Fruit fly (Drosophila melanogaster) whole organism, pupa: ENCODE data around the gene Prp40.
A peak's percentile ranks its signal among the peaks of the same experiment; 100 is the strongest.

ENCODE experiments used
- CG12605 ChIP-seq: fragments of 200-800 bp; sonication (Bioruptor generic); IDR thresholded peaks from 2 replicates; pipeline ENCODE4 v1.3.6; 2022; ENCODE audit warnings: missing biosample characterization, missing genetic modification characterization
- CG13204 ChIP-seq: fragments of 200-800 bp; sonication (Bioruptor generic); optimal IDR thresholded peaks from 2 replicates; lab custom pipeline; 2018; ENCODE audit warnings: missing biosample characterization, mild to moderate bottlenecking, missing genetic modification characterization, moderate library complexity
- CG14655 ChIP-seq: fragments of 200-800 bp; sonication (Bioruptor generic); optimal IDR thresholded peaks from 3 replicates; lab custom pipeline; 2017; ENCODE audit warnings: mild to moderate bottlenecking, missing biosample characterization, missing genetic modification reagents, missing genetic modification characterization
- CG15710 ChIP-seq: fragments of 200-800 bp; sonication (Bioruptor generic); optimal IDR thresholded peaks from 2 replicates; lab custom pipeline; 2018; ENCODE audit warnings: missing biosample characterization, mild to moderate bottlenecking, missing genetic modification characterization, moderate library complexity
- CG34367 ChIP-seq: fragments of 200-800 bp; sonication (Bioruptor generic); optimal IDR thresholded peaks from 2 replicates; lab custom pipeline; 2018; ENCODE audit warnings: missing biosample characterization, mild to moderate bottlenecking, missing genetic modification characterization
- CG8159 ChIP-seq: fragments of 200-800 bp; sonication (Bioruptor generic); optimal IDR thresholded peaks from 3 replicates; lab custom pipeline; 2018; ENCODE audit warnings: missing biosample characterization, mild to moderate bottlenecking, missing genetic modification characterization, moderate library complexity
- CG8301 ChIP-seq: fragments of 200-800 bp; sonication (Bioruptor generic); optimal IDR thresholded peaks from 2 replicates; lab custom pipeline; 2018; ENCODE audit warnings: missing biosample characterization, mild to moderate bottlenecking, missing genetic modification characterization
- CG9948 ChIP-seq: fragments of 200-800 bp; sonication (Bioruptor generic); optimal IDR thresholded peaks from 2 replicates; lab custom pipeline; 2018; ENCODE audit warnings: missing biosample characterization, mild to moderate bottlenecking, missing genetic modification characterization, moderate library complexity
- D1 ChIP-seq: fragments of 200-800 bp; sonication (Bioruptor generic); optimal IDR thresholded peaks from 2 replicates; lab custom pipeline; 2018; ENCODE audit warnings: missing biosample characterization, mild to moderate bottlenecking, missing genetic modification characterization, moderate library complexity
- EcR ChIP-seq: fragments of 200-800 bp; sonication (Bioruptor generic); optimal IDR thresholded peaks from 3 replicates; lab custom pipeline; 2019; ENCODE audit warnings: missing biosample characterization, missing genetic modification characterization, mild to moderate bottlenecking, moderate library complexity, missing genetic modification reagents
- Ets98B ChIP-seq: fragments of 200-800 bp; sonication (Bioruptor generic); IDR thresholded peaks from 2 replicates; pipeline ENCODE4 v1.3.6; 2022; ENCODE audit warnings: missing biosample characterization, missing genetic modification characterization
- Pif1A ChIP-seq: fragments of 200-800 bp; sonication (Bioruptor generic); optimal IDR thresholded peaks from 3 replicates; lab custom pipeline; 2016; ENCODE audit warnings: missing biosample characterization, missing genetic modification characterization
- Snoo ChIP-seq: fragments of 200-800 bp; sonication (Bioruptor generic); optimal IDR thresholded peaks from 3 replicates; lab custom pipeline; 2017; ENCODE audit warnings: missing biosample characterization, mild to moderate bottlenecking, missing genetic modification characterization, inconsistent platforms
- gl ChIP-seq: fragments of 200-800 bp; sonication (Bioruptor generic); optimal IDR thresholded peaks from 2 replicates; lab custom pipeline; 2018; ENCODE audit warnings: missing biosample characterization, mild to moderate bottlenecking, missing genetic modification characterization

DNA sequence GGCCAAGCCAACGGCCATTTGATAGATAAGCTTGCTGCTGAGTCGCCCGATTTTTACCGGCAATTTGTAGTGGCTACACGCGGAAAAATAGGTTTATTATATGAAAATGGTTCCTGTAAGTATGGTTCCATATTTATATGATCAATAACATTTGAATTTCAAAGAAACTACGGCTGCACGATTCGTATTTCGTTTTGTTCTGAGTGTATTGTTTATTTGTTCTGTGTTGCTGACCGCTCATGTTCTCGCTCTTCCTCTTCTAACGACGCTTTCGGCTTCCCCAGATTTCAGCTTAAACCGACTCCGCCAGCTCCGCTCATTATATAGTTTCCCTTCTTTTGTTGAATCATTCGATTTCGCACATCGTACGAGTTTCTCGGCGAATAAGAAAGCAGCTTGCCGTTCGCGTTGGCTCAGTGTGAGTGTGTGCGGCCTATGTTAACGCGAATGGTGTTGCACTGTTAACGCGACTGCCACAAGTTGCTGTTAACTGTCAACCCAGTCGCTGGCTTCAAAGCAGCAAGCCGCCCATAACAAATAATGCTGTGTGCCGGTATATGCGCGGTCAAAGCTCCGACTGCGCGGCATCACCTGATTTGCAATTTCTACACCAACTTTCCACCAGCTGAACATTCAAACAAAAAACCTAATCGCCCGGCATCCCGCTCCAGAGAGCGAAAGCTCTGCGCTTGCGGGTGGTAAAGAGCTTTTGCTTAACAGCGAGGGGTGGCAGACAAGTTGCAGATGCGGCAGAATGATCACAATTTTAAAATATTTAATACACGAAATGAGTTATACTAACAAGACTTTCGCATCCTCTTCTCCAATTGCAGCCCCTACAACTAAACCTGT, 36.0 kb downstream of the Prp40 start:
- TF ChIP-seq CG8159 (tag; lab: Kevin White, UChicago): no peak
- TF ChIP-seq gl: no peak
- no peak for TF ChIP-seq CG15710 (tag; lab: Kevin White, UChicago)
- no peak for TF ChIP-seq CG34367
- TF ChIP-seq Snoo: no peak
- TF ChIP-seq EcR (GFP tag; lab: Kevin White, UChicago): no peak
- no peak for TF ChIP-seq Pif1A (GFP tag; lab: Kevin White, UChicago)
- TF ChIP-seq D1 (tag; lab: Kevin White, UChicago): no peak
- peak; percentile 29; the same call in 1 of the 2 replicates for TF ChIP-seq CG12605
- TF ChIP-seq CG13204 (GFP tag; lab: Kevin White, UChicago): no peak
- TF ChIP-seq CG8301 (tag; lab: Kevin White, UChicago): no peak
- TF ChIP-seq CG9948 (tag; lab: Kevin White, UChicago): no peak
- TF ChIP-seq Ets98B: peak; percentile 36
- no peak for TF ChIP-seq CG14655 (GFP tag; lab: Kevin White, UChicago)
